Fruit fly (Drosophila melanogaster): ENCODE results near the gene CG32137.

DNA sequence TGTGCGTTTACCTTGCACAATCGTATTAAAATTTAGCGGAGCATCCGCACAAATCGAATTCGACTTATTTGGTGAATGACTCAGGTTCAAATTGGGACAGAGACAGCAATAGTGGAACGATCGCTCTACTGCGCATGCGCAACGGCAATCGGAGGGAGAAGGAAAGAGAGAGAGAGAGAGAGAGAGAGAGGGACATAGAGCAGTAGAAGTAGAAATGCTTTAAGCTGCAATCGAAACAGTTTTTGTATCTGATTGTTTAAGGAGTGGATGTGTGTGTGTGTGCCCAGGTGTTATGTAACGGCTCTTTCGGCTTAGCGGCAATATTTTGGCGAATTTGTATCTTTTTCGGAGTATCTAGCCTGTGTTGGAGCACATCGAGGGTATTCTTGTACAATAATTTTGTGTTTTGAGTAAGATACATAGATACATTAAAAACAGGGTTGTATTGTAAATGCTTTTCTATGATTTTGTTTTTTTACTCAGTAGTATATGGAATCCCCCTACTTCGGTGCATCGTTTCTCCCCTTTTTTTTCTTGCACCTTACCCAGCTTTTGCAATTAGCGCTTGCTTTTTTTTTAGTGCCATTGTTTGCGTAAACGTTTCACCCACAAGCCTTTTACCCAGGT is 10.5 kb downstream of the CG32137 start:
- TF ChIP-seq EcR (GFP tag; optimal IDR thresholded peaks at IDR 0.05) = no peak
- no peak for TF ChIP-seq psq (optimal IDR thresholded peaks at IDR 0.05)
- no peak for TF ChIP-seq pan (optimal IDR thresholded peaks at IDR 0.05)
- TF ChIP-seq CG8478 (optimal IDR thresholded peaks at IDR 0.05) = no peak

Data from whole organism.